Fruit fly (Drosophila melanogaster): ENCODE measurements around the gene CG33306.

CG33306 gene

DNA sequence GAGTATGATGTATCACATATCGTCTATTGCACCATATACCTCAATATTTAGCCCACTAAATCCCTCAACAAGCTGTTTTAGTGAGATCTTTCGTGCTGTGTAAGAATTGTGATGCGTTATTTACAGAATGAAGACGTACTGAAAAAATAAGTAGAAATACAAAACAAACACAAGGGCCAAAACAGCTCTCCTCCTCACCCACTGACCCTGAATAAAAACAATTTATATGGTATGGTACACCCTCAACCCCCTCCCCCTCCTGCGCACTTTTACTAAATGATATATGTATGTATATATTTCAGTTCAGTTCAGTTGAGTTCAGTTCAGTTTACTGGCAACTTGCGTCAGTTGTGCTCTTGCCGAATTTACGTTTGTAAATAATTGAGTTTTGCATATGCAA is 29.6 kb upstream of the CG33306 start:
- TF ChIP-seq N (GFP tag; optimal IDR thresholded peaks at IDR 0.05) (no peak), dl (GFP tag; optimal IDR thresholded peaks at IDR 0.05; ENCODE audit: insufficient read depth in 1 of 2, partially characterized antibody in 2 of 2) (no peak), Abd-B (GFP tag; optimal IDR thresholded peaks at IDR 0.05) (no peak), CrebA (GFP tag; optimal IDR thresholded peaks at IDR 0.05; ENCODE audit: borderline replicate concordance) (no peak), usp (GFP tag; optimal IDR thresholded peaks at IDR 0.05) (no peak), CG9705 (GFP tag; optimal IDR thresholded peaks at IDR 0.05) (no peak), lola (GFP tag; optimal IDR thresholded peaks at IDR 0.05) (no peak), Dif (GFP tag; optimal IDR thresholded peaks at IDR 0.05; ENCODE audit: partially characterized antibody) (no peak), fru (GFP tag; optimal IDR thresholded peaks at IDR 0.05) (no peak), sv (GFP tag; optimal IDR thresholded peaks at IDR 0.05) (no peak), jim (GFP tag; optimal IDR thresholded peaks at IDR 0.05) (no peak), tai (GFP tag; optimal IDR thresholded peaks at IDR 0.05) (no peak), Dfd (GFP tag; optimal IDR thresholded peaks at IDR 0.05) (no peak), GATAd (GFP tag; optimal IDR thresholded peaks at IDR 0.05) (no peak), OdsH (GFP tag; optimal IDR thresholded peaks at IDR 0.05) (no peak), Jra (GFP tag; optimal IDR thresholded peaks at IDR 0.05) (no peak), rgr (GFP tag; optimal IDR thresholded peaks at IDR 0.05) (no peak), Sp1 (GFP tag; optimal IDR thresholded peaks at IDR 0.05) (no peak)

DNA sequence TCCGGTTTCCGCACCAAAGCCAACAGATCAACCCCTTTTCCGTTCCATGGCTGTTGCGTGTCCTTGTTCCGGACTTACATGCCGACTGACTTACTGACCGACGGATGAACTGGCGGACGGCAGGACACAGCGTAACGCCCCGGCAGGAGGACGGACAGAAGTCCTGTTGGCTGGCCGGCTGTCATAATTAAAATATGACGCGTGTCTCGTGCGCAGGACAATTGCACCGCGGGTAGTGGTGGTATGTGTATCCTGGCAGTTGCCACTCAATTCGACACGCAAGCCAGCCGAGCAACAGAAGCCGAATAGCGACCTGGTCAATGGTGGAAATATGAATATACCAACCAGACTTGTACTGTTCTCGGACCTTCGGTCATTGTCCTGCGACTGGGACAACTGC is 25.9 kb upstream of the CG33306 start:
- TF ChIP-seq woc (GFP tag; optimal IDR thresholded peaks at IDR 0.05): no peak
- TF ChIP-seq Jra (GFP tag; optimal IDR thresholded peaks at IDR 0.05): no peak
- no peak for TF ChIP-seq Vsx2 (GFP tag; optimal IDR thresholded peaks at IDR 0.05; ENCODE audit: partially characterized antibody)
- TF ChIP-seq foxo (GFP tag; optimal IDR thresholded peaks at IDR 0.05): no peak
- no peak for TF ChIP-seq dsf (GFP tag; optimal IDR thresholded peaks at IDR 0.05; ENCODE audit: borderline replicate concordance)
- no peak for TF ChIP-seq br (GFP tag; optimal IDR thresholded peaks at IDR 0.05)
- TF ChIP-seq brk (GFP tag; optimal IDR thresholded peaks at IDR 0.05): no peak
- no peak for TF ChIP-seq OdsH (GFP tag; optimal IDR thresholded peaks at IDR 0.05)
- TF ChIP-seq Sp1 (GFP tag; optimal IDR thresholded peaks at IDR 0.05): no peak
- no peak for TF ChIP-seq Dfd (GFP tag; optimal IDR thresholded peaks at IDR 0.05)

DNA sequence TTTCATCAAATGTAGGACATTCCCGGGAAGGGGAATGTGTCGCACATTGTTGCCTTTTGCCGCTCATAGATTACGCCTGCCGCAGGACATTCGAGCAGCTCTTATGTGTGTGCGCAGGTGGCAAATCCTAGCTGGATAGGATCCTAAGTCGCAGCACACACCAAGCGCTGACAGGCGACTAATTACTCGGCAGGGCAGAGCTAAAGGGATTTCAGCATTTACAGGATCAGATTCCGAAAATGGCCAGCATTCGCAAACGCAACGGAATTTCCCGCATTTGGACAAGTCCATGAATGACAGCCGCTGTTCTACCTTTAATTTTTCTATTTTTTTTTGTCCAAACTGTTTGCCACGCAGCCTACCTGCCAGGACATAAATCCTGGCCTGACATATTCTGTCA is 24.1 kb upstream of the CG33306 start:
- no peak for TF ChIP-seq Vsx2 (GFP tag; optimal IDR thresholded peaks at IDR 0.05; ENCODE audit: partially characterized antibody)
- no peak for TF ChIP-seq CG32264 (GFP tag; optimal IDR thresholded peaks at IDR 0.05)

DNA sequence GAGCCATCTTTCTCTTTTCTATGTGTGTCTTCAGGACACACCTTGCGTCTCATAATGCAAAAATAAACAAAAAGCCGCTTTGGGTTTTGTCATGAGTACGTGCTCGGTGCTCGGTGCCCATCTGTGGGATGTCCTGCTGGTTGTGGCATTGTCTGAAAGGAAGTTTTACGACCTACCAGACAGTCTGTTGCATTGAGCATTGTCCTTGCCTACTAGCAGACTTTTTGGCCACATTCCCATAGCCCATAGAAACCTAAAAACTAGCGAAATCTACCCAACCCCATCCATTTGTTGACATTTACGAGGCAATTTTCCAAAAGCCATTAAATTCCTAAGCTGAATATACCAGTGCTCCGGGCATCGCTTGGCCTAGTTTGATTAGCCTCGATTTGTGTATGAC is 7.6 kb upstream of the CG33306 start:
- TF ChIP-seq tai (GFP tag; optimal IDR thresholded peaks at IDR 0.05): no peak
- TF ChIP-seq br (GFP tag; optimal IDR thresholded peaks at IDR 0.05): no peak
- TF ChIP-seq Sp1 (GFP tag; optimal IDR thresholded peaks at IDR 0.05): no peak
- no peak for TF ChIP-seq ey (GFP tag; optimal IDR thresholded peaks at IDR 0.05)
- no peak for TF ChIP-seq Mio (GFP tag; optimal IDR thresholded peaks at IDR 0.05)
- TF ChIP-seq lola (GFP tag; optimal IDR thresholded peaks at IDR 0.05): no peak
- no peak for TF ChIP-seq psq (GFP tag; optimal IDR thresholded peaks at IDR 0.05)
- no peak for TF ChIP-seq jim (GFP tag; optimal IDR thresholded peaks at IDR 0.05)
- TF ChIP-seq CrebA (GFP tag; optimal IDR thresholded peaks at IDR 0.05; ENCODE audit: borderline replicate concordance): no peak
- no peak for TF ChIP-seq sage (GFP tag; optimal IDR thresholded peaks at IDR 0.05)

DNA sequence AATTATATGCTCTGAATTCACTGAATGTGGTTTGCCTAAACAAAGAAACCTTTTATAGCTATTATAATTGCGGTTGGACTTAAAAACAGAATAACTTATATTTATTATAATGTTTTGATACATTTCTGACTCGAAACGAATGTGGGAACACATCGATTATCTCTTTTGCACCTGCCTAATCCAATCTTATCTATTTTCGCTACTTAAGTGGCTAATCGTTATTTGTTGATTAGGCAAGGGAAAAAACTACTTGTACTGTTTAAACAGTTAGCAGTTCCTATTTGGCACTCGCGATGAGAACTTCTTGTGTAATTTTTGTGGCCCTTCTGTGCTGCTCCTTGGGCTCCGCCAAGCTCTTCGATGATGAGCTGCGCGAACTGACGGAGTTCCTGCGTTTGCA is 5.6 kb upstream of the CG33306 start, which contains the start of gene CG7968:
CG7968 (plus strand) TSS at position 276 of the 400 bp plus-strand sequence.
- TF ChIP-seq Dfd (GFP tag; optimal IDR thresholded peaks at IDR 0.05) (no peak), CrebA (GFP tag; optimal IDR thresholded peaks at IDR 0.05; ENCODE audit: borderline replicate concordance) (no peak), Hnf4 (GFP tag; optimal IDR thresholded peaks at IDR 0.05) (no peak), tai (GFP tag; optimal IDR thresholded peaks at IDR 0.05) (no peak), lola (GFP tag; optimal IDR thresholded peaks at IDR 0.05) (no peak), Hr83 (GFP tag; optimal IDR thresholded peaks at IDR 0.05; ENCODE audit: poor library complexity, severe bottlenecking) (no peak), fru (GFP tag; optimal IDR thresholded peaks at IDR 0.05) (no peak), Dif (GFP tag; optimal IDR thresholded peaks at IDR 0.05; ENCODE audit: partially characterized antibody) (no peak), HLH106 (tag; optimal IDR thresholded peaks at IDR 0.05) (no peak)

Measured in whole organism, wandering third instar larva.